Fruit fly (Drosophila melanogaster): ENCODE results near the gene mth.

DNA sequence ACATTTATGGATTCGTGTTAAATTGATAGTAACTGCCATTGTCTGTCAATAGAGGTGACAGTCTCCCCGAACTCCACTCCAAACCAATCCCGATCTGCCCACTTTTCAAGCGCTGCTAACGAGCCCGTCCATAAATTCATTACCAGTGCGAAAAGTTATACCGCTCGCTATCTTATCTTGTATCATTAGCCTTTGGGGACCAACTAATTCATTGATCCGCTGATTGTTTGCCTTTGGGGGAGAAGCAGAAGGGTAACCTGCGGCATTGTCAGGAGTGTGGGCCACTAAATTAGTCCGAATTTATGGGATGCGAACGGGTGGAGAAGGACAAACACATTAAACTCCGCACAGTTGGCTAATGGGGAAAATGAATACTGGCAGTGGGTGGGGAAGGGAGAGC is 9.6 kb downstream of the mth start:
- TF ChIP-seq Jarid2 (GFP tag; optimal IDR thresholded peaks at IDR 0.05) (no peak), lola (GFP tag; optimal IDR thresholded peaks at IDR 0.05) (no peak), psq (GFP tag; optimal IDR thresholded peaks at IDR 0.05) (no peak)
